Worm (Caenorhabditis elegans) whole organism, L2 larva: ENCODE data around the gene F10E9.12.

ENCODE experiments used
- R02D3.7 ChIP-seq: fragments of 150-350 bp; optimal IDR thresholded peaks from 2 replicates; lab custom pipeline; 2014; ENCODE audit warnings: missing biosample characterization, missing genetic modification characterization
- aly-2 ChIP-seq: fragments of 150-350 bp; optimal IDR thresholded peaks from 2 replicates; lab custom pipeline; 2014; ENCODE audit warnings: missing biosample characterization, missing genetic modification characterization
- ama-1 ChIP-seq: fragments of 150-350 bp; optimal IDR thresholded peaks from 2 replicates; lab custom pipeline; 2018; ENCODE audit warnings: inconsistent platforms
- ceh-82 ChIP-seq: fragments of 150-350 bp; optimal IDR thresholded peaks from 2 replicates; lab custom pipeline; 2014; ENCODE audit warnings: missing biosample characterization, missing genetic modification characterization
- dmd-4 ChIP-seq: sonication (generic microtip); optimal IDR thresholded peaks from 2 replicates; lab custom pipeline; 2017; ENCODE audit warnings: missing biosample characterization, missing genetic modification characterization
- elt-1 ChIP-seq: fragments of 150-350 bp; optimal IDR thresholded peaks from 2 replicates; lab custom pipeline; 2014; ENCODE audit warnings: missing biosample characterization, missing genetic modification characterization
- lin-39 ChIP-seq: fragments of 150-350 bp; optimal IDR thresholded peaks from 2 replicates; lab custom pipeline; 2014; ENCODE audit warnings: missing biosample characterization, missing genetic modification reagents, missing genetic modification characterization
- nhr-12 ChIP-seq: fragments of 150-350 bp; optimal IDR thresholded peaks from 2 replicates; lab custom pipeline; 2014; ENCODE audit warnings: missing biosample characterization, missing genetic modification characterization
- unc-62 ChIP-seq: fragments of 150-350 bp; optimal IDR thresholded peaks from 2 replicates; lab custom pipeline; 2014; ENCODE audit warnings: missing biosample characterization, missing genetic modification reagents, missing genetic modification characterization
- zag-1 ChIP-seq: fragments of 150-350 bp; optimal IDR thresholded peaks from 2 replicates; lab custom pipeline; 2014; ENCODE audit warnings: missing biosample characterization, missing genetic modification characterization

ce11 chrIII:8363253-8364061, 39.1 kb downstream of the F10E9.12 start, which contains the start of gene R05D3.3:
- TF ChIP-seq elt-1 (no peak), ama-1 (lab: Kevin White, UChicago) (no peak), dmd-4 (tag; lab: Kevin White, UChicago) (no peak), aly-2 (tag; lab: Kevin White, UChicago) (no peak), R02D3.7 (tag; lab: Kevin White, UChicago) (no peak), zag-1 (no peak), unc-62 (GFP tag; lab: Kevin White, UChicago) (no peak), ceh-82 (no peak), lin-39 (tag; lab: Kevin White, UChicago) (no peak), nhr-12 (tag; lab: Kevin White, UChicago) (no peak)
